Worm (Caenorhabditis elegans): ENCODE measurements around the gene F40G12.10.

- TF ChIP-seq lin-13 (GFP tag; optimal IDR thresholded peaks at IDR 0.05): no peak
- no peak for TF ChIP-seq ama-1 (optimal IDR thresholded peaks at IDR 0.05)
- no peak for TF ChIP-seq nhr-237 (tag; optimal IDR thresholded peaks at IDR 0.05)
Measured at ce11 chrV:14248025-14248424, 35.3 kb upstream of the F40G12.10 start, which contains the start of gene K02E11.4.
